Worm (Caenorhabditis elegans) whole organism, young adult: Measurements from ENCODE around the gene srw-67.

Experiments used
- B0019.2 ChIP-seq: fragments of 200-800 bp; sonication (Bioruptor generic); conservative IDR thresholded peaks from 2 replicates; pipeline ENCODE4 v1.3.6; 2022; ENCODE audit warnings: missing genetic modification reagents, missing genetic modification characterization, missing compliant biosample characterization
- F23B12.7 ChIP-seq: sonication (generic microtip); optimal IDR thresholded peaks from 2 replicates; lab custom pipeline; 2017; ENCODE audit warnings: missing genetic modification characterization, mild to moderate bottlenecking, missing compliant biosample characterization, antibody characterized with exemption, moderate library complexity; ENCODE audit not compliant: insufficient read depth
- bed-1 ChIP-seq: fragments of 200-800 bp; sonication (Bioruptor generic); IDR thresholded peaks from 2 replicates; pipeline ENCODE4 v1.3.6; 2022; ENCODE audit warnings: missing genetic modification reagents, missing genetic modification characterization, missing compliant biosample characterization
- cebp-2 ChIP-seq: fragments of 200-800 bp; sonication (Bioruptor generic); IDR thresholded peaks from 2 replicates; pipeline ENCODE4 v1.3.6; 2022; ENCODE audit warnings: missing genetic modification characterization, missing compliant biosample characterization
- ceh-40 ChIP-seq: fragments of 200-800 bp; sonication (Bioruptor generic); IDR thresholded peaks from 2 replicates; pipeline ENCODE4 v1.3.6; 2022; ENCODE audit warnings: missing genetic modification characterization, missing compliant biosample characterization
- dpff-1 ChIP-seq: sonication (generic microtip); optimal IDR thresholded peaks from 2 replicates; lab custom pipeline; 2017; ENCODE audit warnings: mild to moderate bottlenecking, missing genetic modification characterization, missing compliant biosample characterization
- dpl-1 ChIP-seq: fragments of 150-350 bp; optimal IDR thresholded peaks from 2 replicates; lab custom pipeline; 2014; ENCODE audit warnings: missing biosample characterization, missing genetic modification reagents, missing genetic modification characterization
- hlh-26 ChIP-seq: fragments of 200-800 bp; sonication (Bioruptor generic); conservative IDR thresholded peaks from 2 replicates; pipeline ENCODE4 v1.3.6; 2022; ENCODE audit warnings: missing genetic modification reagents, missing genetic modification characterization, missing compliant biosample characterization
- hmg-1.2 ChIP-seq: fragments of 200-800 bp; sonication (Bioruptor generic); IDR thresholded peaks from 2 replicates; pipeline ENCODE4 v1.3.6; 2022; ENCODE audit warnings: missing genetic modification reagents, missing genetic modification characterization, missing compliant biosample characterization
- hmg-20 ChIP-seq: fragments of 200-800 bp; sonication (Bioruptor generic); IDR thresholded peaks from 2 replicates; pipeline ENCODE4 v1.3.6; 2022; ENCODE audit warnings: missing genetic modification reagents, missing genetic modification characterization, missing compliant biosample characterization
- lir-1 ChIP-seq: fragments of 200-800 bp; sonication (Bioruptor generic); conservative IDR thresholded peaks from 2 replicates; pipeline ENCODE4 v1.3.6; 2022; ENCODE audit warnings: missing genetic modification reagents, missing genetic modification characterization, missing compliant biosample characterization
- madf-3 ChIP-seq: fragments of 200-800 bp; sonication (Bioruptor generic); IDR thresholded peaks from 2 replicates; pipeline ENCODE4 v1.3.6; 2022; ENCODE audit warnings: missing genetic modification reagents, missing genetic modification characterization, missing compliant biosample characterization
- sdz-38 ChIP-seq: sonication (generic microtip); optimal IDR thresholded peaks from 2 replicates; lab custom pipeline; 2016; ENCODE audit warnings: missing genotype, missing genetic modification characterization, missing compliant biosample characterization
- unc-130 ChIP-seq: sonication (generic microtip); optimal IDR thresholded peaks from 2 replicates; lab custom pipeline; 2016; ENCODE audit warnings: missing genetic modification reagents, missing genetic modification characterization, missing compliant biosample characterization
- unc-62 ChIP-seq: fragments of 150-350 bp; optimal IDR thresholded peaks from 2 replicates; lab custom pipeline; 2014; ENCODE audit warnings: missing biosample characterization, missing genetic modification reagents, missing genetic modification characterization

Gene srw-67

DNA sequence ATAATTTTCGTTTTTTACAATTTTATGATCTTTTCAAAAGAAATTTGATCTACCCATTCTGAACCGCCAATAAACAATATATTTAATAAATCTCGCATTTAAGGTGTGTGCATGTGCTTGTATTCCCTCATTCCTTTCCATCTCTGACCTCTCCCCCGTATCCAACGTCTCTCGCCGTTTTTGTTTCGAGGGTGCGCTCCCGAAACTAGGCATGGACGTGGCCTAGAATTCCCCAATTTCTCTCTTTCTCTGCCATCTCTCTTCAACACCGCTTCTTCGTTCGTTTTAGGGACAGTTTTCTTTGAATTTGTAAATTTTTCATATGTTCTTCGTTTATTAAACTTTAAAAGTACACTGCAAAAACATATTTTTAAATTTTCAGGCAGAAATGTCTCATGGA lies 48.0 kb downstream of the srw-67 start, which contains the start of gene F25E5.1 (continued):
- TF ChIP-seq ceh-40 (no peak), B0019.2 (no peak), dpl-1 (GFP tag; lab: Kevin White, UChicago) (no peak), madf-3 (GFP tag; lab: Robert Waterston, UW) (no peak), hmg-20 (GFP tag; lab: Robert Waterston, UW) (0 out of 2 replicates have a peak, but pooled peaks have one; percentile 24), lir-1 (no peak), unc-130 (GFP tag; lab: Kevin White, UChicago) (no peak), bed-1 (no peak), sdz-38 (tag; lab: Kevin White, UChicago) (no peak), hmg-1.2 (GFP tag; lab: Robert Waterston, UW) (peak; percentile 69), cebp-2 (GFP tag; lab: Robert Waterston, UW) (no peak), hlh-26 (GFP tag; lab: Robert Waterston, UW) (no peak), F23B12.7 (no peak), unc-62 (GFP tag; lab: Kevin White, UChicago) (no peak), dpff-1 (tag; lab: Kevin White, UChicago) (no peak)
